Fruit fly (Drosophila melanogaster) whole organism, wandering third instar larva: Measurements from ENCODE around the gene haf.

Source experiments
- CG32264 ChIP-seq: fragments of 200-800 bp; sonication (Bioruptor generic); optimal IDR thresholded peaks from 2 replicates; lab custom pipeline; 2016; ENCODE audit warnings: missing biosample characterization, missing genetic modification characterization
- CG9705 ChIP-seq: fragments of 200-800 bp; sonication (Bioruptor generic); optimal IDR thresholded peaks from 2 replicates; lab custom pipeline; 2018; ENCODE audit warnings: missing biosample characterization, mild to moderate bottlenecking, missing genetic modification characterization
- CrebA ChIP-seq: fragments of 200-800 bp; sonication (Bioruptor generic); optimal IDR thresholded peaks from 2 replicates; lab custom pipeline; 2016; ENCODE audit warnings: missing biosample characterization, mild to moderate bottlenecking, missing genetic modification characterization, borderline replicate concordance
- HLH106 ChIP-seq: fragments of 200-800 bp; optimal IDR thresholded peaks from 3 replicates; lab custom pipeline; 2019; ENCODE audit warnings: missing biosample characterization, mild to moderate bottlenecking, missing genetic modification characterization, moderate library complexity
- Hnf4 ChIP-seq: fragments of 200-800 bp; sonication (Bioruptor generic); optimal IDR thresholded peaks from 2 replicates; lab custom pipeline; 2016; ENCODE audit warnings: missing biosample characterization, mild to moderate bottlenecking, missing genetic modification characterization
- Hr83 ChIP-seq: fragments of 200-300 bp; sonication (Bioruptor generic); optimal IDR thresholded peaks from 2 replicates; lab custom pipeline; 2016; ENCODE audit warnings: missing biosample characterization, mild to moderate bottlenecking, missing genetic modification characterization, moderate library complexity; ENCODE audit not compliant: poor library complexity, severe bottlenecking
- Jra ChIP-seq: sonication (Bioruptor generic); optimal IDR thresholded peaks from 2 replicates; lab custom pipeline; 2016; ENCODE audit warnings: missing biosample characterization, missing genetic modification characterization
- Mio ChIP-seq: sonication (Bioruptor generic); optimal IDR thresholded peaks from 2 replicates; lab custom pipeline; 2016; ENCODE audit warnings: missing biosample characterization, missing genetic modification characterization
- N ChIP-seq: fragments of >200 bp; optimal IDR thresholded peaks from 2 replicates; lab custom pipeline; 2018; ENCODE audit warnings: missing biosample characterization, missing external identifiers, missing genetic modification characterization
- OdsH ChIP-seq: fragments of 200-800 bp; sonication (Bioruptor generic); optimal IDR thresholded peaks from 2 replicates; lab custom pipeline; 2016; ENCODE audit warnings: missing biosample characterization, mild to moderate bottlenecking, missing genetic modification characterization
- Sp1 ChIP-seq: fragments of 200-800 bp; sonication (Bioruptor generic); optimal IDR thresholded peaks from 3 replicates; lab custom pipeline; 2019; ENCODE audit warnings: missing biosample characterization, mild to moderate bottlenecking, missing genetic modification characterization, moderate library complexity
- Vsx2 ChIP-seq: fragments of 200-300, 225-300 bp; sonication (Bioruptor generic); optimal IDR thresholded peaks from 2 replicates; lab custom pipeline; 2018; ENCODE audit warnings: missing biosample characterization, missing genetic modification characterization; ENCODE audit not compliant: partially characterized antibody
- br ChIP-seq: fragments of 200-800 bp; sonication (Bioruptor generic); optimal IDR thresholded peaks from 2 replicates; lab custom pipeline; 2016; ENCODE audit warnings: missing biosample characterization, missing genetic modification characterization
- brk ChIP-seq: fragments of 200-800 bp; sonication (Bioruptor generic); optimal IDR thresholded peaks from 2 replicates; lab custom pipeline; 2016; ENCODE audit warnings: missing biosample characterization, mild to moderate bottlenecking, missing genetic modification characterization
- dmrt93B ChIP-seq: fragments of 200-800 bp; sonication (Bioruptor generic); optimal IDR thresholded peaks from 2 replicates; lab custom pipeline; 2018; ENCODE audit warnings: missing biosample characterization, mild to moderate bottlenecking, missing genetic modification characterization
- ey ChIP-seq: fragments of 200-800 bp; sonication (Bioruptor generic); optimal IDR thresholded peaks from 2 replicates; lab custom pipeline; 2016; ENCODE audit warnings: missing biosample characterization, missing genetic modification characterization
- foxo ChIP-seq, 2 experiments: fragments of 200-800 bp; sonication (Bioruptor generic); optimal IDR thresholded peaks; 2 replicates in 1 of 2; 3 replicates in 1 of 2; lab custom pipeline; 2016 to 2017; ENCODE audit warnings: missing biosample characterization in 2 of 2, missing genetic modification characterization in 2 of 2
- fru ChIP-seq: fragments of 200-800 bp; sonication (Bioruptor generic); optimal IDR thresholded peaks from 3 replicates; lab custom pipeline; 2016; ENCODE audit warnings: missing biosample characterization, mild to moderate bottlenecking, missing genetic modification characterization
- h ChIP-seq: fragments of 200-800 bp; sonication (Bioruptor generic); optimal IDR thresholded peaks from 3 replicates; lab custom pipeline; 2016; ENCODE audit warnings: missing biosample characterization, mild to moderate bottlenecking, missing genetic modification characterization
- pan ChIP-seq: fragments of >200 bp; optimal IDR thresholded peaks from 2 replicates; lab custom pipeline; 2017
- psq ChIP-seq: fragments of 200-800 bp; sonication (Bioruptor generic); optimal IDR thresholded peaks from 3 replicates; lab custom pipeline; 2017; ENCODE audit warnings: missing biosample characterization, mild to moderate bottlenecking, missing genetic modification characterization, moderate library complexity
- sv ChIP-seq: fragments of 200-800 bp; sonication (Bioruptor generic); optimal IDR thresholded peaks from 3 replicates; lab custom pipeline; 2016; ENCODE audit warnings: missing biosample characterization, missing genetic modification characterization
- tai ChIP-seq: sonication (Bioruptor generic); optimal IDR thresholded peaks from 2 replicates; lab custom pipeline; 2016; ENCODE audit warnings: missing biosample characterization, missing genetic modification characterization
- usp ChIP-seq: fragments of >200 bp; optimal IDR thresholded peaks from 2 replicates; lab custom pipeline; 2017; ENCODE audit warnings: missing biosample characterization, missing genetic modification characterization
- woc ChIP-seq: sonication (Bioruptor generic); optimal IDR thresholded peaks from 2 replicates; lab custom pipeline; 2016; ENCODE audit warnings: missing biosample characterization, mild to moderate bottlenecking, missing genetic modification characterization

The haf gene

dm6 chr2L:1634099-1634856, 79.3 kb downstream of the haf start:
- TF ChIP-seq sv (GFP tag; lab: Kevin White, UChicago), result peak; percentile 73
- no peak for TF ChIP-seq dmrt93B (GFP tag; lab: Kevin White, UChicago)

- TF ChIP-seq HLH106 (tag; lab: Kevin White, UChicago), result no peak
- TF ChIP-seq dmrt93B (GFP tag; lab: Kevin White, UChicago), result no peak
- TF ChIP-seq Vsx2 (GFP tag; lab: Kevin White, UChicago), result no peak
- no peak for TF ChIP-seq CrebA (GFP tag; lab: Kevin White, UChicago)
- TF ChIP-seq psq, result no peak
- no peak for TF ChIP-seq Hr83 (GFP tag; lab: Kevin White, UChicago)
- no peak for TF ChIP-seq foxo (GFP tag; optimal IDR thresholded peaks at IDR 0.05; lab: Kevin White, UChicago)
- no peak for TF ChIP-seq usp
- no peak for TF ChIP-seq h (GFP tag; lab: Kevin White, UChicago)
- TF ChIP-seq OdsH, result no peak
- TF ChIP-seq Sp1, result no peak
- TF ChIP-seq, all 38 proteins: peak for 0
Observed at dm6 chr2L:1636520-1636919, 81.6 kb downstream of the haf start.

dm6 chr2L:1637265-1637664, 82.3 kb downstream of the haf start:
- TF ChIP-seq CG9705 (no peak), Jra (GFP tag; lab: Kevin White, UChicago) (no peak), Hnf4 (GFP tag; lab: Kevin White, UChicago) (no peak), woc (GFP tag; lab: Kevin White, UChicago) (no peak), pan (lab: Kevin White, UChicago) (no peak), N (GFP tag; lab: Kevin White, UChicago) (no peak), br (no peak), Vsx2 (GFP tag; lab: Kevin White, UChicago) (no peak), psq (no peak), CG32264 (GFP tag; lab: Kevin White, UChicago) (no peak), tai (GFP tag; lab: Kevin White, UChicago) (no peak)

dm6 chr2L:1637832-1638649, 83.1 kb downstream of the haf start:
- TF ChIP-seq OdsH (no peak), pan (lab: Kevin White, UChicago) (no peak), Hr83 (GFP tag; lab: Kevin White, UChicago) (no peak)

- TF ChIP-seq brk (GFP tag; lab: Kevin White, UChicago), result no peak
- TF ChIP-seq Mio (GFP tag; lab: Kevin White, UChicago), result no peak
- no peak for TF ChIP-seq OdsH
- TF ChIP-seq ey (GFP tag; lab: Kevin White, UChicago), result no peak
- TF ChIP-seq sv (GFP tag; lab: Kevin White, UChicago), result peak; percentile 99
- no peak for TF ChIP-seq fru (GFP tag; lab: Kevin White, UChicago)
- no peak for TF ChIP-seq foxo (GFP tag; optimal IDR thresholded peaks at IDR 0.05; lab: Kevin White, UChicago)
Observed at dm6 chr2L:1638650-1639549, 84.0 kb downstream of the haf start.
